Worm (Caenorhabditis elegans): ENCODE measurements around the gene Y47D7A.13.

DNA sequence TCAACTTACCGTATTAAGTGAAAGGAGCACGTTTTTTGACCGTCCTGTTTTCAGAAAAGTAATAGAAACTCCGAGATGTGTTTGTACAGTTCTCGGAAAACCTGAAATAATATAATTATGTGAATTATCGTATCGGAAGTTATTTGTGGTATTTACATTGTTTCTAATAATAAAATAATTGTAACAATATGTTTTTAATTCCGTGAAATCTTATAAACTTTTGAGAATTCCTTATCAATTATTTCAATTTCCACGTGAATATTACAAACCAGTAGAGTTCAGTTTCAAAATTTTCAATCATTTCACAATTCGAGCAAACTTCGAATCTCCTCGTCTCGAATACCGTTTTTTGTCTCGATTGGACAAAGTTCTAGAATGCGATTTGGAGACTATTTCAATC is 35.3 kb upstream of the Y47D7A.13 start, which contains the start of gene T08H10.3:
- no peak for TF ChIP-seq ama-1 (optimal IDR thresholded peaks at IDR 0.05)
- no peak for TF ChIP-seq gmeb-1 (tag; optimal IDR thresholded peaks at IDR 0.05)
- TF ChIP-seq zag-1 (tag; optimal IDR thresholded peaks at IDR 0.05): no peak
- no peak for TF ChIP-seq snpc-4 (tag; optimal IDR thresholded peaks at IDR 0.05)
- no peak for TF ChIP-seq mab-5 (tag; optimal IDR thresholded peaks at IDR 0.05)
- TF ChIP-seq nhr-23 (tag; optimal IDR thresholded peaks at IDR 0.05): no peak
